Worm (Caenorhabditis elegans) whole organism, L1 larva: Measurements from ENCODE around the gene art-1.
"Not testable (repeated sequence)": the region's sequence is repeated elsewhere in the genome, so short reads cannot be mapped to it uniquely, and the experiment has no call there.

Experiments used
- egl-27 ChIP-seq, 2 experiments: fragments of 150-350 bp in 1 of 2; sonication (generic microtip); optimal IDR thresholded peaks; 3 replicates each; lab custom pipeline; 2017 to 2018; ENCODE audit warnings: missing biosample characterization in 2 of 2, missing genetic modification characterization in 2 of 2, missing genetic modification reagents in 2 of 2
- pqm-1 ChIP-seq: sonication (generic microtip); optimal IDR thresholded peaks from 3 replicates; lab custom pipeline; 2017; ENCODE audit warnings: missing biosample characterization, missing genetic modification characterization
- snpc-4 ChIP-seq: fragments of 150-350 bp; optimal IDR thresholded peaks from 2 replicates; lab custom pipeline; 2014; ENCODE audit warnings: missing biosample characterization, missing genetic modification characterization
- unc-130 ChIP-seq: fragments of 150-350 bp; optimal IDR thresholded peaks from 2 replicates; lab custom pipeline; 2017; ENCODE audit warnings: missing biosample characterization, missing genetic modification characterization, inconsistent platforms

ce11 chrII:7001405-7001804, 29.4 kb upstream of the art-1 start:
- not testable (repeated sequence) for TF ChIP-seq unc-130; pqm-1 (tag; lab: Kevin White, UChicago); egl-27 (tag; optimal IDR thresholded peaks at IDR 0.05; lab: Kevin White, UChicago); snpc-4 (tag; lab: Kevin White, UChicago)
